Worm (Caenorhabditis elegans) whole organism, early embryonic: ENCODE measurements around the gene Y70C5C.1.

Source experiments
- F13C5.2 ChIP-seq: sonication (generic microtip); optimal IDR thresholded peaks from 2 replicates; lab custom pipeline; 2017; ENCODE audit warnings: mild to moderate bottlenecking, missing genetic modification characterization, inconsistent platforms, missing compliant biosample characterization
- ama-1 ChIP-seq: fragments of 150-350 bp; optimal IDR thresholded peaks from 2 replicates; lab custom pipeline; 2014
- ceh-13 ChIP-seq: fragments of 200-800 bp; sonication (Bioruptor generic); optimal IDR thresholded peaks from 2 replicates; lab custom pipeline; 2018; ENCODE audit warnings: mild to moderate bottlenecking, missing genetic modification characterization, missing compliant biosample characterization
- ceh-36 ChIP-seq: sonication (generic microtip); optimal IDR thresholded peaks from 2 replicates; lab custom pipeline; 2016; ENCODE audit warnings: missing genetic modification characterization, inconsistent platforms, missing compliant biosample characterization
- hmg-4 ChIP-seq: fragments of 200-800 bp; sonication (Bioruptor generic); optimal IDR thresholded peaks from 2 replicates; lab custom pipeline; 2018; ENCODE audit warnings: mild to moderate bottlenecking, missing genetic modification characterization, missing compliant biosample characterization
- scrt-1 ChIP-seq: fragments of 200-800 bp; sonication (Bioruptor generic); IDR thresholded peaks from 2 replicates; pipeline ENCODE4 v1.3.6; 2022; ENCODE audit warnings: missing genetic modification characterization, missing compliant biosample characterization
- sea-1 ChIP-seq: fragments of 200-800 bp; sonication (Bioruptor generic); conservative IDR thresholded peaks from 2 replicates; pipeline ENCODE4 v1.3.6; 2022; ENCODE audit warnings: missing genetic modification characterization, missing compliant biosample characterization
- tbx-37 ChIP-seq: fragments of 200-800 bp; sonication (Bioruptor generic); conservative IDR thresholded peaks from 2 replicates; pipeline ENCODE4 v1.3.6; 2022; ENCODE audit warnings: missing genetic modification reagents, missing genetic modification characterization, missing compliant biosample characterization

DNA sequence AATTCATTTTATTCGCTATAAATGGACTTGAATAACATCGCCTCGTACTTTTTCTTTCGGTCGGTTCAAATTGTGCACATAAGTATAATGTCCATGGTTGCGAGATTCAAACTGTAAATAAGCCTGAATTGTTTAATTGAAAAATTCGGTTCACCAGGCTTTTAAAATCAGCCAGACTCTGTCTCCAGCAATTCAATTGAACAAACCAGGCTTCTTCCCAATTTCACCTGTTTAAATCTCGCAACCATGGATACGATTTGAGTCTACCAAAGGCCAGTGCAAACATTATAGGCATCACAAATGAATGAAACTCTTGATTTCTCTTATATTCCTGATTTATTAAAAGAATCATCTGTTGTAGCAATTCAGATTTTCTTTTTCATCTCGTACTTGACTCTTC, 31.6 kb downstream of the Y70C5C.1 start, which contains the start of gene srz-100:
- TF ChIP-seq ama-1 (lab: Kevin White, UChicago): no peak
- TF ChIP-seq ceh-13 (GFP tag; lab: Kevin White, UChicago): no peak
- no peak for TF ChIP-seq F13C5.2 (tag; lab: Kevin White, UChicago)
- TF ChIP-seq scrt-1 (GFP tag; lab: Robert Waterston, UW): no peak
- no peak for TF ChIP-seq hmg-4 (GFP tag; lab: Kevin White, UChicago)
- TF ChIP-seq ceh-36 (tag; lab: Kevin White, UChicago): no peak
- no peak for TF ChIP-seq tbx-37 (GFP tag; lab: Robert Waterston, UW)
- no peak for TF ChIP-seq sea-1 (GFP tag; lab: Robert Waterston, UW)
